Worm (Caenorhabditis elegans): ENCODE data around the gene F54B11.9.

Gene F54B11.9

DNA sequence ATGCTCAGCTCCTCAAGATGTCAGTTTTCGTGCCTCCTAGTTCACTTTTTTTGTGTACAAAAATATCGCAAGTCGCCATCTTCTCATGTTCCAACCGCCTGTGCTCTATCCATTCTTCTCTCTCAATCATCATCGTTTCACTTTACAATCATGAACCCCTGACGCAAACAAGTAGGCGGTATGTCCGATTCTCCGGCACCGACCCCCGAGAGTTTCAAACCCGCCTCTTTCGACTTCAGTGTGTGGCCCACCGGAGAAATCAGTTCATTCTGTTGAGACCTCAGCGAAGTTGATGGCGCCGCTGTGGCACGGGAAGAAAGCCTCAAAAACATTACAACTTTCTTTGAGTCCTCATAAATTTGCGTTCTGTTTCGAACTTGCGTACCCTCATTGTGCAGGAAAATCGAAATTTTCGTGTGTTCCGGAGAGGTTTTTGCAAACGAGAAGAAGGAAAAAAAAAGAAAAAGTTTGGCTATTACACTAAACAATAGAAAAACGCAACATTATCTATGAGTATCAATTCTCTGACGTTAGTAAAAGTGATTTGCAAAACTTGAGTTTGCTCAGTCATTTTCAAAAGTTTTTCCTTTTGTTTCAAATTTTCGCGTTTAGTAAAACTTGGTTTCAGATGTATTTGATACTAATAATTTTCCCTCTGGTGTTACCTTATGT, at the start of gene F54B11.9:
Gene F54B11.9 (plus strand): TSS at position 622 of the 672 bp plus-strand sequence.
- TF ChIP-seq F13H6.1 (tag; optimal IDR thresholded peaks at IDR 0.05) (peak; percentile 43), nhr-77 (tag; optimal IDR thresholded peaks at IDR 0.05) (no peak), nhr-129 (tag; optimal IDR thresholded peaks at IDR 0.05) (peak; percentile 59)

DNA sequence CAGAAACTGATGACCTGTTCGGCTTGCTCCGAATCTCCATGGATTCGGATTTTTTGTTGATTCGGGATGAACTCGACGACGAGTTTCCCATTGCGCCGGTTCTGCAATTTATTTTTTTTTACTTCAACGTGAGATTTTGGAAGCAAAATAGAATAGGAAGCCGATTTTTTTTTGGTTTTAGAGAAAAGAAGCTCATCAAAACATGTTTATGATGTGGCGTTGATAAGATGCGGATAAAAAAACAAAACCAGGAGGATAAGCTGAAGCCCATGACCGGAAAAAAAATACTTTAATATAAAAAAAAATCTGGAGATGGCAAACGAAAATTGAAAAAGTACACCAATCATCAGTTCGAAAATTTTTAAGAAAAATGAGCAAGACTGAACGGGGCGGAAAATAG, 49.3 kb upstream of the F54B11.9 start, which contains the start of gene glb-20:
Gene glb-20 (minus strand): TSS at position 101 of the 400 bp plus-strand sequence.
- TF ChIP-seq lin-13 (GFP tag; optimal IDR thresholded peaks at IDR 0.05) (no peak), nhr-12 (tag; optimal IDR thresholded peaks at IDR 0.05) (no peak), snpc-4 (tag; optimal IDR thresholded peaks at IDR 0.05) (no peak), zag-1 (tag; optimal IDR thresholded peaks at IDR 0.05) (no peak), elt-3 (tag; optimal IDR thresholded peaks at IDR 0.05) (no peak), blmp-1 (tag; optimal IDR thresholded peaks at IDR 0.05; ENCODE audit: insufficient read depth) (no peak), mab-5 (tag; optimal IDR thresholded peaks at IDR 0.05) (no peak), sma-9 (GFP tag; optimal IDR thresholded peaks at IDR 0.05) (no peak), sma-9 (tag; optimal IDR thresholded peaks at IDR 0.05) (no peak), nhr-21 (tag; optimal IDR thresholded peaks at IDR 0.05) (no peak), F13H6.1 (tag; optimal IDR thresholded peaks at IDR 0.05) (no peak), unc-55 (GFP tag; optimal IDR thresholded peaks at IDR 0.05) (no peak), ceh-82 (tag; optimal IDR thresholded peaks at IDR 0.05) (no peak)

DNA sequence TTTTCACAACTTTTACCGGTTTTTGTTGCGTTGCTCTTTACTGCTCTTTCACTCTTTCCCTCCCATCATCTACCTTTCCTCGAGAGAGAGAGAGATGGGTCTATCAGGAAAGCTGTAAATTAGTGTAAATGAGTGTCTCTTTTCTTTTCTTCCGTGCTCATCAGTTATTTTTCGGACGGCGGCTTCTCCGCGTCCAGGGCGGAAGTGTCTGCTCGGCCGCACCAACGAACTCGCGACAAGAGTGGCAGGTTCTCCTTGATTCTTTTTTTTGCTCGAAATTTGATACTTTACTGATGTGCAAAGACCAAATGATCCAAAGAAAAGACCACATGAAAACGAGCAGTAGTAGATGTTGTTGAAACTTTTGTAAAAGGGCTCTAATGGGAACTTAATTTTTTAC, 46.7 kb upstream of the F54B11.9 start:
- TF ChIP-seq nhr-77 (tag; optimal IDR thresholded peaks at IDR 0.05) (no peak), nhr-11 (tag; optimal IDR thresholded peaks at IDR 0.05) (no peak), sma-3 (GFP tag; optimal IDR thresholded peaks at IDR 0.05) (no peak), dmd-4 (tag; optimal IDR thresholded peaks at IDR 0.05) (no peak), mdl-1 (tag; optimal IDR thresholded peaks at IDR 0.05) (no peak), sma-9 (GFP tag; optimal IDR thresholded peaks at IDR 0.05) (peak; percentile 39), sma-9 (tag; optimal IDR thresholded peaks at IDR 0.05) (no peak), lin-11 (tag; optimal IDR thresholded peaks at IDR 0.05) (no peak), blmp-1 (tag; optimal IDR thresholded peaks at IDR 0.05; ENCODE audit: insufficient read depth) (no peak), sem-4 (tag; optimal IDR thresholded peaks at IDR 0.05) (no peak), F13H6.1 (tag; optimal IDR thresholded peaks at IDR 0.05) (peak; percentile 77), crh-2 (tag; optimal IDR thresholded peaks at IDR 0.05) (no peak), alr-1 (tag; optimal IDR thresholded peaks at IDR 0.05) (no peak), lin-39 (tag; optimal IDR thresholded peaks at IDR 0.05) (no peak)

DNA sequence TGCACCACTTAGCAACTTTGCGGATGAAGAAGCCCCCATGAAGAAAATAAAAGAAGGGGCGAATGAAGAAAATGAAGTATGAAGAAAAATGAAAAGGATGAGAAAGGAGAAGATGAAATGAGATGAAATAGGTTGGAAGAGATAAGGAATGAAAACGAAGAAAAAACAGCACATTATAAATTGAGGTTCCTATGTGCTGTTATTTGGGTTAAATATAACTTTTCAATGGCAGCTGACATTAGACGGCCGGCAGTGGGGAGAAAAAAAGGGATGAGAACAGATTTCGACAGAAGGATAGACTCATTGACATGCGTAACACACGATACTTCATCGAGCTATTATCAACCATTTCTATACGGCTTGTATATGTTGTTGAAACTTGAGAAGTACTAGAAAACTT, 43.4 kb upstream of the F54B11.9 start:
- no peak for TF ChIP-seq ama-1 (optimal IDR thresholded peaks at IDR 0.05)
- TF ChIP-seq ZK546.5 (tag; optimal IDR thresholded peaks at IDR 0.05) = no peak
- no peak for TF ChIP-seq mbf-1 (tag; optimal IDR thresholded peaks at IDR 0.05)
- TF ChIP-seq F13H6.1 (tag; optimal IDR thresholded peaks at IDR 0.05) = peak; percentile 65
- no peak for TF ChIP-seq ztf-11 (tag; optimal IDR thresholded peaks at IDR 0.05)
- no peak for TF ChIP-seq crh-2 (tag; optimal IDR thresholded peaks at IDR 0.05)
- TF ChIP-seq R02D3.7 (tag; optimal IDR thresholded peaks at IDR 0.05) = no peak
- peak; percentile 28 for TF ChIP-seq mab-5 (tag; optimal IDR thresholded peaks at IDR 0.05)
- TF ChIP-seq Y55F3AM.14 (GFP tag; optimal IDR thresholded peaks at IDR 0.05) = no peak
- no peak for TF ChIP-seq sma-3 (GFP tag; optimal IDR thresholded peaks at IDR 0.05)
- TF ChIP-seq nhr-21 (tag; optimal IDR thresholded peaks at IDR 0.05) = no peak
- no peak for TF ChIP-seq nhr-11 (tag; optimal IDR thresholded peaks at IDR 0.05)
- TF ChIP-seq lin-11 (tag; optimal IDR thresholded peaks at IDR 0.05) = no peak
- no peak for TF ChIP-seq peb-1 (tag; optimal IDR thresholded peaks at IDR 0.05)
- TF ChIP-seq zag-1 (tag; optimal IDR thresholded peaks at IDR 0.05) = no peak
- TF ChIP-seq alr-1 (tag; optimal IDR thresholded peaks at IDR 0.05) = no peak
- TF ChIP-seq gmeb-1 (tag; optimal IDR thresholded peaks at IDR 0.05) = no peak
- TF ChIP-seq ztf-4 (tag; optimal IDR thresholded peaks at IDR 0.05) = no peak
- no peak for TF ChIP-seq dmd-4 (tag; optimal IDR thresholded peaks at IDR 0.05)
- TF ChIP-seq sma-9 (GFP tag; optimal IDR thresholded peaks at IDR 0.05) = peak; percentile 72
- no peak for TF ChIP-seq sma-9 (tag; optimal IDR thresholded peaks at IDR 0.05)
- no peak for TF ChIP-seq nhr-77 (tag; optimal IDR thresholded peaks at IDR 0.05)
- no peak for TF ChIP-seq ceh-82 (tag; optimal IDR thresholded peaks at IDR 0.05)
- peak in 1 of 2 experiments; percentile 15 for TF ChIP-seq lsy-2 (tag; optimal IDR thresholded peaks at IDR 0.05)
- TF ChIP-seq C34F6.9 (tag; optimal IDR thresholded peaks at IDR 0.05) = peak; percentile 18
- TF ChIP-seq fos-1 (tag; optimal IDR thresholded peaks at IDR 0.05) = no peak

Data from whole organism, L2 larva.